Fruit fly (Drosophila melanogaster): ENCODE measurements around the gene Atx-1.
A peak's percentile ranks its signal among the peaks of the same experiment; 100 is the strongest.

The Atx-1 gene

dm6 chrX:6796972-6797371, 26.0 kb upstream of the Atx-1 start:
- TF ChIP-seq pad (GFP tag; optimal IDR thresholded peaks at IDR 0.05) = no peak

dm6 chrX:6799261-6800022, 23.6 kb upstream of the Atx-1 start:
- TF ChIP-seq Crg-1 (GFP tag; optimal IDR thresholded peaks at IDR 0.05) (no peak), kay (GFP tag; ENCODE audit: borderline replicate concordance) (peak; percentile 51), Clk (GFP tag; optimal IDR thresholded peaks at IDR 0.05) (no peak), CG5204 (GFP tag; optimal IDR thresholded peaks at IDR 0.05) (no peak), ovo (GFP tag; optimal IDR thresholded peaks at IDR 0.05) (no peak), CG33017 (tag; optimal IDR thresholded peaks at IDR 0.05) (peak; percentile 30), cnc (optimal IDR thresholded peaks at IDR 0.05) (no peak), tj (GFP tag; optimal IDR thresholded peaks at IDR 0.05) (no peak), CG12768 (GFP tag; optimal IDR thresholded peaks at IDR 0.05) (no peak), CG14711 (tag; optimal IDR thresholded peaks at IDR 0.05) (peak; percentile 38), CG7101 (tag; optimal IDR thresholded peaks at IDR 0.05) (peak; percentile 53), pad (GFP tag; optimal IDR thresholded peaks at IDR 0.05) (peak; percentile 1), bab1 (GFP tag; optimal IDR thresholded peaks at IDR 0.05) (no peak), CG1620 (GFP tag; optimal IDR thresholded peaks at IDR 0.05) (no peak), toe (GFP tag; optimal IDR thresholded peaks at IDR 0.05) (no peak), CG7045 (GFP tag; optimal IDR thresholded peaks at IDR 0.05) (peak; percentile 8), cic (GFP tag; optimal IDR thresholded peaks at IDR 0.05) (peak; percentile 32), CG11617 (GFP tag; optimal IDR thresholded peaks at IDR 0.05) (peak; percentile 12), Mnt (GFP tag; optimal IDR thresholded peaks at IDR 0.05) (no peak), Hr96 (GFP tag; optimal IDR thresholded peaks at IDR 0.05) (no peak)

- TF ChIP-seq Crg-1 (GFP tag; optimal IDR thresholded peaks at IDR 0.05) = peak; percentile 10
- TF ChIP-seq Hr96 (GFP tag; optimal IDR thresholded peaks at IDR 0.05) = peak; percentile 62
- TF ChIP-seq ovo (GFP tag; optimal IDR thresholded peaks at IDR 0.05) = no peak
- peak; percentile 93 for TF ChIP-seq cic (GFP tag; optimal IDR thresholded peaks at IDR 0.05)
- peak; percentile 79 for TF ChIP-seq CG12768 (GFP tag; optimal IDR thresholded peaks at IDR 0.05)
- TF ChIP-seq kay (GFP tag; ENCODE audit: borderline replicate concordance) = peak; percentile 65
- TF ChIP-seq cnc (optimal IDR thresholded peaks at IDR 0.05) = no peak
- TF ChIP-seq CG7045 (GFP tag; optimal IDR thresholded peaks at IDR 0.05) = no peak
- TF ChIP-seq toe (GFP tag; optimal IDR thresholded peaks at IDR 0.05) = peak; percentile 11
- peak; percentile 45 for TF ChIP-seq CG7101 (tag; optimal IDR thresholded peaks at IDR 0.05)
- no peak for TF ChIP-seq Clk (GFP tag; optimal IDR thresholded peaks at IDR 0.05)
- peak; percentile 37 for TF ChIP-seq tj (GFP tag; optimal IDR thresholded peaks at IDR 0.05)
- TF ChIP-seq CG33017 (tag; optimal IDR thresholded peaks at IDR 0.05) = peak; percentile 28
- TF ChIP-seq bab1 (GFP tag; optimal IDR thresholded peaks at IDR 0.05) = peak; percentile 47
- no peak for TF ChIP-seq CG5204 (GFP tag; optimal IDR thresholded peaks at IDR 0.05)
- TF ChIP-seq pad (GFP tag; optimal IDR thresholded peaks at IDR 0.05) = peak; percentile 69
- no peak for TF ChIP-seq CG1620 (GFP tag; optimal IDR thresholded peaks at IDR 0.05)
- TF ChIP-seq Mnt (GFP tag; optimal IDR thresholded peaks at IDR 0.05) = peak; percentile 59
- TF ChIP-seq CG14711 (tag; optimal IDR thresholded peaks at IDR 0.05) = peak; percentile 50
- TF ChIP-seq CG11617 (GFP tag; optimal IDR thresholded peaks at IDR 0.05) = peak; percentile 66
These were observed 22.2 kb upstream of the Atx-1 start for dm6 chrX:6800726-6801296.

DNA sequence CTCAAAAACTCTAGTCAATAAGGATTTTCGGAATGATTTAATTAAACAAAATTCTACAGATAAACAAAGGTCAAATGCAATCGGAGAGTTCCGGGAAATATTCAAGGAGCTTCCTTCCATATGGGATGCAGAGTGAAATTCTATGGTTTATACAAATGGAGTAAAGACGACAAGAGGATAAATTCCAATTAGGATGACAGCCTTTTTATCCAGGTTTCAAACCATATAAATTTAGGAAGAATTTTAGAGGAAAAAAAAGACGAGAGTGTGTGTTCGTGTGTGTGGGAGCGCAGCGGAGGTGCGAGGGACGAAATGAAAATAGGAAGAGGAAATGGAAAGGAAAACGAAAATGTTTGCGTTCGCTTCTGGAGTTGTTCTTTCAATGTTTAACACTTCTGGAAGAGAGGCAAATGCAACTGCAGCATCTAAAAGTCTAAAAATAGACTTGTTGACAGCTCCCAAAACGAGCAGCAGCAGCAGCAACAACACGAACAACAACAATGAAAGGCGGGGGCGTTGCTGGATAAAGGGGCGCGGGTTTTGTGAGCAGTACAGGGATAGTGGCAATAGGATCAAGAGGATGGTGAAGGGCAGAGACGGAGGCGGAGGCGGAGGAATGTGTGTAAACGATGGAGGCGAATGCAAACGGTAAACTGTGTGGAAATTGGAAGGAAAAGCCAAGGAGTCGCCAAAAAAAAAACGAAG, 20.5 kb upstream of the Atx-1 start:
- TF ChIP-seq cnc (optimal IDR thresholded peaks at IDR 0.05) (no peak), toe (GFP tag; optimal IDR thresholded peaks at IDR 0.05) (no peak), CG33017 (tag; optimal IDR thresholded peaks at IDR 0.05) (no peak), Mnt (GFP tag; optimal IDR thresholded peaks at IDR 0.05) (no peak)

- peak; percentile 13 for TF ChIP-seq CG5204 (GFP tag; optimal IDR thresholded peaks at IDR 0.05)
- TF ChIP-seq tj (GFP tag; optimal IDR thresholded peaks at IDR 0.05) = peak; percentile 24
- peak; percentile 63 for TF ChIP-seq toe (GFP tag; optimal IDR thresholded peaks at IDR 0.05)
- TF ChIP-seq Crg-1 (GFP tag; optimal IDR thresholded peaks at IDR 0.05) = peak; percentile 17
- peak; percentile 9 for TF ChIP-seq CG33017 (tag; optimal IDR thresholded peaks at IDR 0.05)
- TF ChIP-seq ovo (GFP tag; optimal IDR thresholded peaks at IDR 0.05) = peak; percentile 67
- no peak for TF ChIP-seq pad (GFP tag; optimal IDR thresholded peaks at IDR 0.05)
- peak; percentile 79 for TF ChIP-seq CG1620 (GFP tag; optimal IDR thresholded peaks at IDR 0.05)
- no peak for TF ChIP-seq CG11617 (GFP tag; optimal IDR thresholded peaks at IDR 0.05)
- TF ChIP-seq Hr96 (GFP tag; optimal IDR thresholded peaks at IDR 0.05) = peak; percentile 39
- no peak for TF ChIP-seq cnc (optimal IDR thresholded peaks at IDR 0.05)
- no peak for TF ChIP-seq CG12768 (GFP tag; optimal IDR thresholded peaks at IDR 0.05)
- TF ChIP-seq Mnt (GFP tag; optimal IDR thresholded peaks at IDR 0.05) = peak; percentile 71
- no peak for TF ChIP-seq CG14711 (tag; optimal IDR thresholded peaks at IDR 0.05)
- TF ChIP-seq CG7045 (GFP tag; optimal IDR thresholded peaks at IDR 0.05) = no peak
- peak; percentile 3 for TF ChIP-seq cic (GFP tag; optimal IDR thresholded peaks at IDR 0.05)
- peak; percentile 30 for TF ChIP-seq CG7101 (tag; optimal IDR thresholded peaks at IDR 0.05)
- peak; percentile 77 for TF ChIP-seq bab1 (GFP tag; optimal IDR thresholded peaks at IDR 0.05)
These were observed 19.7 kb upstream of the Atx-1 start, which contains the start of the genes C3G and pod1 for dm6 chrX:6803312-6803794. C3G (minus strand) TSS chrX:6803593. pod1 (plus strand) TSS chrX:6803684.

Measured in whole organism, adult.